Fruit fly (Drosophila melanogaster) Kc167 (cell line): ENCODE measurements around the gene Acbp5.

Experiments used
- Myc ChIP-seq: fragments of >200 bp; optimal IDR thresholded peaks from 2 replicates; lab custom pipeline; 2017; ENCODE audit warnings: missing external identifiers
- ttk ChIP-seq: sonication (Bioruptor generic); optimal IDR thresholded peaks from 2 replicates; lab custom pipeline; 2017; ENCODE audit warnings: missing external identifiers

- no peak for TF ChIP-seq Myc (lab: Kevin White, UChicago)
- no peak for TF ChIP-seq ttk
Observed at dm6 chr3L:8781993-8782392, 6.4 kb downstream of the Acbp5 start.
